Fruit fly (Drosophila melanogaster) whole organism, wandering third instar larva: ENCODE measurements around the gene Obp99c.

Experiments used
- CG32264 ChIP-seq: fragments of 200-800 bp; sonication (Bioruptor generic); optimal IDR thresholded peaks from 2 replicates; lab custom pipeline; 2016; ENCODE audit warnings: missing biosample characterization, missing genetic modification characterization
- CrebA ChIP-seq: fragments of 200-800 bp; sonication (Bioruptor generic); optimal IDR thresholded peaks from 2 replicates; lab custom pipeline; 2016; ENCODE audit warnings: missing biosample characterization, mild to moderate bottlenecking, missing genetic modification characterization, borderline replicate concordance
- Hnf4 ChIP-seq: fragments of 200-800 bp; sonication (Bioruptor generic); optimal IDR thresholded peaks from 2 replicates; lab custom pipeline; 2016; ENCODE audit warnings: missing biosample characterization, mild to moderate bottlenecking, missing genetic modification characterization
- N ChIP-seq: fragments of >200 bp; optimal IDR thresholded peaks from 2 replicates; lab custom pipeline; 2018; ENCODE audit warnings: missing biosample characterization, missing external identifiers, missing genetic modification characterization
- OdsH ChIP-seq: fragments of 200-800 bp; sonication (Bioruptor generic); optimal IDR thresholded peaks from 2 replicates; lab custom pipeline; 2016; ENCODE audit warnings: missing biosample characterization, mild to moderate bottlenecking, missing genetic modification characterization
- brk ChIP-seq: fragments of 200-800 bp; sonication (Bioruptor generic); optimal IDR thresholded peaks from 2 replicates; lab custom pipeline; 2016; ENCODE audit warnings: missing biosample characterization, mild to moderate bottlenecking, missing genetic modification characterization
- dsf ChIP-seq: sonication (Bioruptor generic); optimal IDR thresholded peaks from 2 replicates; lab custom pipeline; 2016; ENCODE audit warnings: missing biosample characterization, missing genetic modification characterization, borderline replicate concordance
- h ChIP-seq: fragments of 200-800 bp; sonication (Bioruptor generic); optimal IDR thresholded peaks from 3 replicates; lab custom pipeline; 2016; ENCODE audit warnings: missing biosample characterization, mild to moderate bottlenecking, missing genetic modification characterization
- lola ChIP-seq: fragments of >200 bp; optimal IDR thresholded peaks from 2 replicates; lab custom pipeline; 2017; ENCODE audit warnings: missing biosample characterization, missing genetic modification characterization
- pan ChIP-seq: fragments of >200 bp; optimal IDR thresholded peaks from 2 replicates; lab custom pipeline; 2017
- psq ChIP-seq: fragments of 200-800 bp; sonication (Bioruptor generic); optimal IDR thresholded peaks from 3 replicates; lab custom pipeline; 2017; ENCODE audit warnings: missing biosample characterization, mild to moderate bottlenecking, missing genetic modification characterization, moderate library complexity
- rgr ChIP-seq: fragments of 200-800 bp; sonication (Bioruptor generic); optimal IDR thresholded peaks from 3 replicates; lab custom pipeline; 2016; ENCODE audit warnings: missing biosample characterization, mild to moderate bottlenecking, missing genetic modification characterization
- tai ChIP-seq: sonication (Bioruptor generic); optimal IDR thresholded peaks from 2 replicates; lab custom pipeline; 2016; ENCODE audit warnings: missing biosample characterization, missing genetic modification characterization
- usp ChIP-seq: fragments of >200 bp; optimal IDR thresholded peaks from 2 replicates; lab custom pipeline; 2017; ENCODE audit warnings: missing biosample characterization, missing genetic modification characterization

dm6 chr3R:29711434-29711833 lies 22.3 kb upstream of the Obp99c start:
- no peak for TF ChIP-seq pan (lab: Kevin White, UChicago)
- no peak for TF ChIP-seq psq (GFP tag; lab: Kevin White, UChicago)
- TF ChIP-seq usp (GFP tag; lab: Kevin White, UChicago) = no peak
- TF ChIP-seq h = no peak
- TF ChIP-seq OdsH (GFP tag; lab: Kevin White, UChicago) = no peak
- no peak for TF ChIP-seq tai (GFP tag; lab: Kevin White, UChicago)
- no peak for TF ChIP-seq rgr (GFP tag; lab: Kevin White, UChicago)
- TF ChIP-seq Hnf4 (GFP tag; lab: Kevin White, UChicago) = no peak
- no peak for TF ChIP-seq N
- no peak for TF ChIP-seq dsf (GFP tag; lab: Kevin White, UChicago)
- TF ChIP-seq CrebA (GFP tag; lab: Kevin White, UChicago) = no peak
- no peak for TF ChIP-seq CG32264 (GFP tag; lab: Kevin White, UChicago)
- no peak for TF ChIP-seq lola (GFP tag; lab: Kevin White, UChicago)
- TF ChIP-seq brk (GFP tag; lab: Kevin White, UChicago) = no peak
